Fruit fly (Drosophila melanogaster) whole organism, embryonic: ENCODE results near the gene Cap-D2.

Source experiments
- Ada2b ChIP-seq: fragments of 200-800 bp; sonication (Bioruptor generic); IDR thresholded peaks from 2 replicates; pipeline ENCODE4 v1.3.6; 2022; ENCODE audit warnings: missing biosample characterization, missing genetic modification characterization
- Aef1 ChIP-seq: fragments of 200-800 bp; sonication (Bioruptor generic); IDR thresholded peaks from 3 replicates; pipeline ENCODE4 v1.3.6; 2022; ENCODE audit warnings: missing biosample characterization, missing genetic modification characterization
- Asciz ChIP-seq: fragments of 200-800 bp; sonication (Bioruptor generic); optimal IDR thresholded peaks from 2 replicates; lab custom pipeline; 2017; ENCODE audit warnings: missing biosample characterization, mild to moderate bottlenecking, missing genetic modification characterization, missing genetic modification reagents
- Bdp1 ChIP-seq: fragments of 200-800 bp; sonication (Bioruptor generic); optimal IDR thresholded peaks from 3 replicates; lab custom pipeline; 2016; ENCODE audit warnings: missing biosample characterization, missing genetic modification characterization
- CG10209 ChIP-seq: fragments of 200-800 bp; sonication (Bioruptor generic); optimal IDR thresholded peaks from 3 replicates; lab custom pipeline; 2017; ENCODE audit warnings: missing biosample characterization, mild to moderate bottlenecking, missing genetic modification characterization, missing genetic modification reagents
- CG10321 ChIP-seq: fragments of 200-800 bp; sonication (Bioruptor generic); IDR thresholded peaks from 2 replicates; pipeline ENCODE4 v1.3.6; 2022; ENCODE audit warnings: missing biosample characterization, missing genetic modification characterization
- CG10979 ChIP-seq: fragments of 200-800 bp; sonication (Bioruptor generic); optimal IDR thresholded peaks from 2 replicates; lab custom pipeline; 2018; ENCODE audit warnings: missing biosample characterization, mild to moderate bottlenecking, missing genetic modification characterization, moderate library complexity
- CG12104 ChIP-seq: fragments of 200-800 bp; sonication (Bioruptor generic); optimal IDR thresholded peaks from 3 replicates; lab custom pipeline; 2016; ENCODE audit warnings: missing biosample characterization, missing genetic modification characterization
- CG12236 ChIP-seq: fragments of 200-800 bp; sonication (Bioruptor generic); optimal IDR thresholded peaks from 2 replicates; lab custom pipeline; 2016; ENCODE audit warnings: missing biosample characterization, missing genetic modification characterization
- CG14014 ChIP-seq: fragments of 200-800 bp; sonication (Bioruptor generic); IDR thresholded peaks from 2 replicates; pipeline ENCODE4 v1.3.6; 2022; ENCODE audit warnings: missing biosample characterization, missing genetic modification characterization
- CG15011 ChIP-seq: fragments of 200-800 bp; sonication (Bioruptor generic); optimal IDR thresholded peaks from 3 replicates; lab custom pipeline; 2018; ENCODE audit warnings: missing biosample characterization, mild to moderate bottlenecking, missing genetic modification characterization
- CG15269 ChIP-seq: fragments of 200-800 bp; sonication (Bioruptor generic); optimal IDR thresholded peaks from 2 replicates; lab custom pipeline; 2018; ENCODE audit warnings: missing biosample characterization, mild to moderate bottlenecking, missing genetic modification characterization, moderate library complexity
- CG1602 ChIP-seq: fragments of 200-800 bp; sonication (Bioruptor generic); optimal IDR thresholded peaks from 3 replicates; lab custom pipeline; 2016; ENCODE audit warnings: missing biosample characterization, missing genetic modification characterization
- CG1792 ChIP-seq: fragments of 200-800 bp; sonication (Bioruptor generic); optimal IDR thresholded peaks from 2 replicates; lab custom pipeline; 2016; ENCODE audit warnings: missing biosample characterization, missing genetic modification characterization
- CG2116 ChIP-seq: fragments of 200-800 bp; sonication (Bioruptor generic); optimal IDR thresholded peaks from 3 replicates; lab custom pipeline; 2018; ENCODE audit warnings: missing biosample characterization, mild to moderate bottlenecking, missing genetic modification characterization
- CG32767 ChIP-seq: fragments of 200-800 bp; sonication (Bioruptor generic); IDR thresholded peaks from 2 replicates; pipeline ENCODE4 v1.3.6; 2022; ENCODE audit warnings: missing biosample characterization, missing genetic modification characterization
- CG4707 ChIP-seq: fragments of 200-800 bp; sonication (Bioruptor generic); optimal IDR thresholded peaks from 2 replicates; lab custom pipeline; 2018; ENCODE audit warnings: missing biosample characterization, mild to moderate bottlenecking, missing genetic modification characterization, moderate library complexity
- CG6689 ChIP-seq: fragments of 200-800 bp; sonication (Bioruptor generic); IDR thresholded peaks from 2 replicates; pipeline ENCODE4 v1.3.6; 2022; ENCODE audit warnings: missing biosample characterization, missing genetic modification characterization
- CG7745 ChIP-seq: fragments of 200-800 bp; sonication (Bioruptor generic); optimal IDR thresholded peaks from 2 replicates; lab custom pipeline; 2018; ENCODE audit warnings: missing biosample characterization, mild to moderate bottlenecking, missing genetic modification characterization, moderate library complexity
- CG8924 ChIP-seq: fragments of 200-800 bp; optimal IDR thresholded peaks from 3 replicates; lab custom pipeline; 2019; ENCODE audit warnings: missing biosample characterization, mild to moderate bottlenecking, missing genetic modification characterization, moderate library complexity
- CG9609 ChIP-seq: fragments of 200-800 bp; sonication (Bioruptor generic); optimal IDR thresholded peaks from 3 replicates; lab custom pipeline; 2016; ENCODE audit warnings: missing biosample characterization, missing genetic modification characterization
- Dek ChIP-seq: fragments of 200-800 bp; sonication (Bioruptor generic); optimal IDR thresholded peaks from 3 replicates; lab custom pipeline; 2019; ENCODE audit warnings: missing biosample characterization, mild to moderate bottlenecking, missing genetic modification characterization, moderate library complexity
- Dll ChIP-seq: fragments of 200-800 bp; sonication (Bioruptor generic); IDR thresholded peaks from 4 replicates; pipeline ENCODE4 v1.3.6; 2022; ENCODE audit warnings: missing biosample characterization, missing genetic modification characterization; ENCODE audit not compliant: partially characterized antibody
- Ets97D ChIP-seq: fragments of 200-800 bp; sonication (Bioruptor generic); optimal IDR thresholded peaks from 3 replicates; lab custom pipeline; 2016; ENCODE audit warnings: missing biosample characterization, missing genetic modification characterization
- Gug ChIP-seq: fragments of 200-800 bp; sonication (Bioruptor generic); IDR thresholded peaks from 4 replicates; pipeline ENCODE4 v1.3.6; 2022; ENCODE audit warnings: missing biosample characterization, missing genetic modification characterization
- HHEX ChIP-seq: fragments of 200-800 bp; sonication (Bioruptor generic); optimal IDR thresholded peaks from 3 replicates; lab custom pipeline; 2017; ENCODE audit warnings: missing biosample characterization, mild to moderate bottlenecking, missing genetic modification characterization, missing genetic modification reagents
- HLH4C ChIP-seq: fragments of 200-800 bp; sonication (Bioruptor generic); IDR thresholded peaks from 3 replicates; pipeline ENCODE4 v1.3.6; 2022; ENCODE audit warnings: missing biosample characterization, missing genetic modification characterization; ENCODE audit not compliant: partially characterized antibody
- HmgD ChIP-seq: fragments of 200-800 bp; sonication (Bioruptor generic); optimal IDR thresholded peaks from 3 replicates; lab custom pipeline; 2016; ENCODE audit warnings: missing biosample characterization, missing genetic modification characterization
- Jarid2 ChIP-seq: fragments of 200-800 bp; sonication (Bioruptor generic); optimal IDR thresholded peaks from 3 replicates; lab custom pipeline; 2017; ENCODE audit warnings: mild to moderate bottlenecking, missing biosample characterization, missing genetic modification reagents, missing genetic modification characterization
- MESR4 ChIP-seq: fragments of 200-800 bp; sonication (Bioruptor generic); optimal IDR thresholded peaks from 2 replicates; lab custom pipeline; 2018; ENCODE audit warnings: missing biosample characterization, mild to moderate bottlenecking, missing genetic modification characterization, moderate library complexity
- MTF-1 ChIP-seq: fragments of 200-800 bp; sonication (Bioruptor generic); optimal IDR thresholded peaks from 2 replicates; lab custom pipeline; 2018; ENCODE audit warnings: missing biosample characterization, mild to moderate bottlenecking, missing genetic modification characterization, borderline replicate concordance
- Myb ChIP-seq: fragments of 200-800 bp; sonication (Bioruptor generic); optimal IDR thresholded peaks from 2 replicates; lab custom pipeline; 2016; ENCODE audit warnings: missing biosample characterization, missing genetic modification characterization
- Nf-YB ChIP-seq: fragments of 200-800 bp; sonication (Bioruptor generic); optimal IDR thresholded peaks from 3 replicates; lab custom pipeline; 2019; ENCODE audit warnings: missing biosample characterization, mild to moderate bottlenecking, missing genetic modification characterization, moderate library complexity
- btn ChIP-seq: fragments of 200-800 bp; sonication (Bioruptor generic); optimal IDR thresholded peaks from 2 replicates; lab custom pipeline; 2016; ENCODE audit warnings: missing biosample characterization, missing genetic modification characterization
- crc ChIP-seq: fragments of 200-800 bp; sonication (Bioruptor generic); optimal IDR thresholded peaks from 2 replicates; lab custom pipeline; 2016; ENCODE audit warnings: missing biosample characterization, missing genetic modification characterization
- crol ChIP-seq: fragments of 200-800 bp; sonication (Bioruptor generic); IDR thresholded peaks from 2 replicates; pipeline ENCODE4 v1.3.6; 2022; ENCODE audit warnings: missing biosample characterization, missing genetic modification characterization
- dan ChIP-seq: fragments of 200-800 bp; sonication (Bioruptor generic); IDR thresholded peaks from 2 replicates; pipeline ENCODE4 v1.3.6; 2022; ENCODE audit warnings: missing biosample characterization, missing genetic modification characterization
- dmrt99B ChIP-seq: fragments of 200-800 bp; sonication (Bioruptor generic); optimal IDR thresholded peaks from 2 replicates; lab custom pipeline; 2018; ENCODE audit warnings: missing biosample characterization, mild to moderate bottlenecking, missing genetic modification characterization, moderate library complexity
- gro ChIP-seq: fragments of 200-800 bp; sonication (Bioruptor generic); optimal IDR thresholded peaks from 2 replicates; lab custom pipeline; 2016; ENCODE audit warnings: missing biosample characterization, missing genetic modification characterization
- ham ChIP-seq: fragments of 200-800 bp; sonication (Bioruptor generic); IDR thresholded peaks from 2 replicates; pipeline ENCODE4 v1.3.6; 2022; ENCODE audit warnings: missing biosample characterization, missing genetic modification characterization
- jing ChIP-seq: fragments of 200-800 bp; sonication (Bioruptor generic); optimal IDR thresholded peaks from 2 replicates; lab custom pipeline; 2018; ENCODE audit warnings: missing biosample characterization, mild to moderate bottlenecking, missing genetic modification characterization
- mld ChIP-seq: fragments of 200-800 bp; sonication (Bioruptor generic); IDR thresholded peaks from 3 replicates; pipeline ENCODE4 v1.3.6; 2022; ENCODE audit warnings: missing biosample characterization, missing genetic modification characterization; ENCODE audit not compliant: partially characterized antibody
- nerfin-1 ChIP-seq: fragments of 200-800 bp; sonication (Bioruptor generic); optimal IDR thresholded peaks from 3 replicates; lab custom pipeline; 2019; ENCODE audit warnings: missing biosample characterization, mild to moderate bottlenecking, missing genetic modification characterization, moderate library complexity
- onecut ChIP-seq: fragments of 200-800 bp; sonication (Bioruptor generic); IDR thresholded peaks from 2 replicates; pipeline ENCODE4 v1.3.6; 2022; ENCODE audit warnings: missing biosample characterization, missing genetic modification characterization
- otp ChIP-seq: fragments of 200-800 bp; sonication (Bioruptor generic); IDR thresholded peaks from 3 replicates; pipeline ENCODE4, ENCODE4 v1.3.6; 2022; ENCODE audit warnings: missing biosample characterization, missing genetic modification characterization
- pb ChIP-seq: fragments of 200-800 bp; sonication (Bioruptor generic); optimal IDR thresholded peaks from 3 replicates; lab custom pipeline; 2016; ENCODE audit warnings: missing biosample characterization, missing genetic modification characterization
- pfk ChIP-seq: fragments of 200-800 bp; sonication (Bioruptor generic); optimal IDR thresholded peaks from 2 replicates; lab custom pipeline; 2018; ENCODE audit warnings: missing biosample characterization, mild to moderate bottlenecking, missing genetic modification characterization, moderate library complexity
- sens-2 ChIP-seq: fragments of 200-800 bp; sonication (Bioruptor generic); IDR thresholded peaks from 2 replicates; pipeline ENCODE4 v1.3.6; 2022; ENCODE audit warnings: missing biosample characterization, missing genetic modification characterization
- sqz ChIP-seq: fragments of 200-800 bp; sonication (Bioruptor generic); optimal IDR thresholded peaks from 3 replicates; lab custom pipeline; 2018; ENCODE audit warnings: missing biosample characterization, mild to moderate bottlenecking, missing genetic modification characterization
- toy ChIP-seq: fragments of 200-800 bp; sonication (Bioruptor generic); IDR thresholded peaks from 2 replicates; pipeline ENCODE4 v1.3.6; 2022; ENCODE audit warnings: missing biosample characterization, missing genetic modification characterization
- trh ChIP-seq: fragments of 200-800 bp; sonication (Bioruptor generic); optimal IDR thresholded peaks from 2 replicates; lab custom pipeline; 2016; ENCODE audit warnings: missing biosample characterization, missing genetic modification characterization
- wek ChIP-seq: fragments of 200-800 bp; sonication (Bioruptor generic); optimal IDR thresholded peaks from 3 replicates; lab custom pipeline; 2018; ENCODE audit warnings: missing biosample characterization, mild to moderate bottlenecking, missing genetic modification characterization, moderate library complexity

Cap-D2 gene

dm6 chr3R:29690539-29690852 is 15.0 kb downstream of the Cap-D2 start (continued):
- TF ChIP-seq Ets97D (GFP tag; lab: Kevin White, UChicago) (no peak), Bdp1 (GFP tag; lab: Kevin White, UChicago) (no peak), HmgD (GFP tag; lab: Kevin White, UChicago) (no peak), toy (GFP tag; lab: Robert Waterston, UW) (no peak), ham (GFP tag; lab: Robert Waterston, UW) (no peak), CG8924 (tag; lab: Kevin White, UChicago) (peak; percentile 37), CG15269 (tag; lab: Kevin White, UChicago) (peak; percentile 37), btn (GFP tag; lab: Kevin White, UChicago) (no peak), CG32767 (GFP tag; lab: Robert Waterston, UW) (peak; percentile 29; the same call in 1 of the 2 replicates), mld (GFP tag; lab: Robert Waterston, UW) (no peak), HHEX (GFP tag; lab: Kevin White, UChicago) (no peak), Dek (tag; lab: Kevin White, UChicago) (peak; percentile 14), MTF-1 (GFP tag; lab: Kevin White, UChicago) (no peak), CG6689 (GFP tag; lab: Robert Waterston, UW) (peak; percentile 29; the same call in 1 of the 2 replicates), crol (no peak), CG10209 (GFP tag; lab: Kevin White, UChicago) (peak; percentile 52), CG1602 (GFP tag; lab: Kevin White, UChicago) (peak; percentile 26), CG12236 (GFP tag; lab: Kevin White, UChicago) (no peak), CG4707 (GFP tag; lab: Kevin White, UChicago) (no peak), jing (no peak), Ada2b (peak; percentile 58), MESR4 (GFP tag; lab: Kevin White, UChicago) (no peak), dmrt99B (peak; percentile 81), Asciz (peak; percentile 39), HLH4C (GFP tag; lab: Robert Waterston, UW) (no peak), wek (no peak), Dll (GFP tag; lab: Robert Waterston, UW) (no peak), CG15011 (GFP tag; lab: Kevin White, UChicago) (no peak), crc (GFP tag; lab: Kevin White, UChicago) (no peak), CG2116 (GFP tag; lab: Kevin White, UChicago) (no peak), pb (GFP tag; lab: Kevin White, UChicago) (no peak), otp (GFP tag; lab: Robert Waterston, UW) (no peak), CG14014 (no peak), CG10979 (tag; lab: Kevin White, UChicago) (peak; percentile 68), trh (no peak), sens-2 (GFP tag; lab: Robert Waterston, UW) (no peak), CG12104 (GFP tag; lab: Kevin White, UChicago) (no peak)

- TF ChIP-seq mld (GFP tag; lab: Robert Waterston, UW), result no peak
- TF ChIP-seq sqz (GFP tag; lab: Kevin White, UChicago), result no peak
- no peak for TF ChIP-seq CG7745 (tag; lab: Kevin White, UChicago)
- no peak for TF ChIP-seq pfk (GFP tag; lab: Kevin White, UChicago)
- no peak for TF ChIP-seq Gug (GFP tag; lab: Robert Waterston, UW)
- TF ChIP-seq Myb (GFP tag; lab: Kevin White, UChicago), result no peak
- TF ChIP-seq Jarid2, result peak; percentile 42
- TF ChIP-seq CG10321 (GFP tag; lab: Robert Waterston, UW), result peak; percentile 82
- no peak for TF ChIP-seq nerfin-1 (tag; lab: Kevin White, UChicago)
- no peak for TF ChIP-seq dan (GFP tag; lab: Robert Waterston, UW)
- TF ChIP-seq onecut (GFP tag; lab: Robert Waterston, UW), result no peak
- TF ChIP-seq Aef1, result no peak
- TF ChIP-seq CG9609 (GFP tag; lab: Kevin White, UChicago), result no peak
- TF ChIP-seq CG1792 (GFP tag; lab: Kevin White, UChicago), result no peak
- TF ChIP-seq gro (GFP tag; lab: Kevin White, UChicago), result no peak
- TF ChIP-seq Nf-YB, result peak; percentile 95
Measured at dm6 chr3R:29690960-29691527, 15.6 kb downstream of the Cap-D2 start.
